Fruit fly (Drosophila melanogaster) Kc167 (cell line): ENCODE measurements around the gene CG10602.

Experiments
- Myc ChIP-seq: fragments of >200 bp; optimal IDR thresholded peaks from 2 replicates; lab custom pipeline; 2017; ENCODE audit warnings: missing external identifiers
- Sin3A ChIP-seq: fragments of >200 bp; optimal IDR thresholded peaks from 2 replicates; lab custom pipeline; 2018; ENCODE audit warnings: missing external identifiers
- h ChIP-seq: fragments of >200 bp; optimal IDR thresholded peaks from 3 replicates; lab custom pipeline; 2018; ENCODE audit warnings: missing external identifiers
- insv ChIP-seq: fragments of >200 bp; optimal IDR thresholded peaks from 3 replicates; lab custom pipeline; 2018; ENCODE audit warnings: missing external identifiers
- psq ChIP-seq: fragments of >200 bp; optimal IDR thresholded peaks from 2 replicates; lab custom pipeline; 2017; ENCODE audit warnings: missing external identifiers
- ttk ChIP-seq: sonication (Bioruptor generic); optimal IDR thresholded peaks from 2 replicates; lab custom pipeline; 2017; ENCODE audit warnings: missing external identifiers

The CG10602 gene

DNA sequence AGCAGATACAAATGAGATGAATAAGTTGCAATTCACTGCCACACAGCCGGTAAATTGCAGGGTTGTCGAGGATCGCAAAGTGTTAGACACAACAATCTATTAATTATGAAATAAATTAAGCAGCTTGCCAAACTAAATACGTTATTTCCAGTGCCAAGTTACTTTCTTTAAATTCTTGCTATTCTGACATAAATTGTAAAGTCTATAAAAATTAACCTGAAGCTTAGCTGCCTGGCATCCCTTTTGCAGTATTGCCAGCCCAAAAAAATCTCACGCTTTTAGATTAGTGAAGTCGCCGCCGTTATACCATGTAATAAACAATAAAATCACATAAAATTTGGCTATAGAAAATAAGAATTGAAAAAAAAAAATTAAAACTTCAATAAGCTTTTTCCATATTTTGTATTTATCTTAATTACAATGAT is 1.4 kb downstream of the CG10602 start:
- TF ChIP-seq ttk (lab: Kevin White, UChicago), result no peak
- TF ChIP-seq Sin3A, result no peak
- TF ChIP-seq Myc, result no peak
- TF ChIP-seq h (lab: Kevin White, UChicago), result no peak
- TF ChIP-seq insv, result no peak
- no peak for TF ChIP-seq psq (lab: Kevin White, UChicago)

- no peak for TF ChIP-seq insv
- TF ChIP-seq Myc, result no peak
- TF ChIP-seq Sin3A, result no peak
- TF ChIP-seq psq (lab: Kevin White, UChicago), result no peak
Measured at dm6 chr2L:18852249-18852648, 6.8 kb downstream of the CG10602 start.

- TF ChIP-seq psq (lab: Kevin White, UChicago) (no peak), Myc (no peak), insv (no peak), Sin3A (no peak), ttk (lab: Kevin White, UChicago) (no peak), h (lab: Kevin White, UChicago) (no peak)
Measured at dm6 chr2L:18846843-18847242, 12.2 kb downstream of the CG10602 start.

dm6 chr2L:18846175-18846574 is 12.9 kb downstream of the CG10602 start:
- TF ChIP-seq psq (lab: Kevin White, UChicago) (no peak), ttk (lab: Kevin White, UChicago) (no peak), Sin3A (no peak), h (lab: Kevin White, UChicago) (no peak), Myc (no peak), insv (no peak)

DNA sequence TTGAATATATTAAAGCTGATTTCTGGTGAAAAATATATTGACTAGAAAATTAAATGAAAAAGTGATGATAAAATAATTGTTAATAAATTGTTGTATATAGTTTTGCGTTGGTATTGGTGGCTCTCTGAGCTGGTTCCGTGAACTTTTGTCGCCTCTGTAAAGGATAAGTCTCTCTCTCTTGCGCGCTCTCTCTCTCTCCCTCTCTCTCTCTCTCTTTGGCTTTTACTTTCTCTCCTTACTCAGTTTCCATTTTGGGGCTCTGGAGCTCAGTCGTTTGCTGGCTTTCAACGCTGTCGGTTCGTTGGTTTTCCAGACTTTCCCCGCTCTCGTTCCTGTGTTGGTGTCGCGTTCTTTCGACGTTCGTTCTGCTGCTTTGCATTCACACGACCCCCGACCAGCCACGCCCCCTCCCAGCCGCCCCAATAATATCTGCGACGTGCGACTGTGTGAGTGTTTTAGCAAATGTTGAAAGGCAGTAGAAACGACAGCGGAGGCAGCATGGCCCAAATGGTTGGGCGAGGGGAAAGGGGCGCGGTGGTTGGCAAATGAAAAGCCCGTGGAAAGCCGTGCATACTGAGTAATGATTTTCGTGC is 14.0 kb downstream of the CG10602 start, which contains the start of gene CG17321:
Gene CG17321, plus strand, starts transcription at position 268 of the 593 bp plus-strand sequence.
- no peak for TF ChIP-seq ttk (lab: Kevin White, UChicago)
- TF ChIP-seq insv, result no peak

dm6 chr2L:18844479-18844878 is 14.6 kb downstream of the CG10602 start, which contains the start of gene CG33120:
Gene CG33120 (minus strand): TSS chr2L:18844579.
- no peak for TF ChIP-seq ttk (lab: Kevin White, UChicago)
- no peak for TF ChIP-seq h (lab: Kevin White, UChicago)

DNA sequence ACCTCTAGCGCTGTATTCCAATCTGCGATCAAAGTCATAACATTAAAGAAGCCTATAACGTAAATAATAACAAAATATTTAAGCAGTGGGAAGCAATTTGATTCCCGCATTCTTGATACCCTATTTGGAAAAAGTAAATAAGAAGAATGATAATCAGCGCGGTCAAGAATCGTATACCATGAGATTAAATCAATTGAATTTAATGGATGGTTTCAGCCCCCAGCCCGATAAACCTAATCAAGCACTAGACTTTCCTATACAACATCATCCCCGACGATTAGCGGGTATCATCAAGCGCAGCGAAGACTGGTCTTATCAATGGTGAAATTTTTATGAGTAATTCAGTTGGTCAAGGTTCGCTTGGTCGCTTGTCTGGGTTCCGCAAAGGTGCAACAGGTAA is 15.5 kb downstream of the CG10602 start:
- TF ChIP-seq ttk (lab: Kevin White, UChicago) (no peak), psq (lab: Kevin White, UChicago) (no peak), insv (no peak), h (lab: Kevin White, UChicago) (no peak), Myc (no peak), Sin3A (no peak)

dm6 chr2L:18841210-18841609 is 17.8 kb downstream of the CG10602 start, which contains the start of gene CG31752:
Gene CG31752 (minus strand): TSS chr2L:18841310.
- TF ChIP-seq Sin3A (no peak), Myc (no peak), insv (no peak), h (lab: Kevin White, UChicago) (no peak), ttk (lab: Kevin White, UChicago) (no peak), psq (lab: Kevin White, UChicago) (no peak)

DNA sequence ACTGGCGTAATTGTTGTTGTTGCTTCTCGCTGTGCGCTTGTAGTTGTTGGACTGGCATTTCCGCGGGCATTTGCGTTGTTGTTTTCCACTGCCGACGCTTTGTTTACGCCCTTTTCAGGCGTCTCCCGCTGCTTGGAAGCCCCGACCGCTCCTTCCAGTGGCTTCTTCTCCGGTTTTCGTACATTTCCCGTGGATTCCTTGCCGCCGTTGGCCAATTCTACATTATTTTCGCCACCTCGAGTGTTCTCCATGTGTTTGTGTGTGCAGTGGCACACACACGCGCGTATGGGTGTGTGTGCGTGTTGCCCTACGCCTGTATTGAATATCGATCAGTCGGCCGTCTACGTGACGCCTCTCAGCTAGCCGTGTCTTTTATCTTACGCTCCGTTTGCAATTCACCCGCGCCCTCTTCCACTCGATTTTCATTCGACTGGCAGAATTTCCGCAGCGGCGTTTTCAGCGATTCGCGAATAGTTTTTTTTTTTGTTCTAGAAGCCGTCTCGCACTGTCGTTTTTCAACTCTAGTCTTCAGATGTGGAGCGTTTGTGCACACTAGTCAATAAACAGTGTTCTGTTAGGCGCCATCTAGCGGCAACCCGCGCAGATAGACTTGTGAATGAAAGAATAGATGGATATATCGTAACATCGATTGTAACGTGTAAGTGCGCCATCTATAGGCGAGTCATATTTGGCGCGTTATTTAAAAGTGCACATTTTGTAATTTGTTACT is 19.7 kb downstream of the CG10602 start, which contains the start of gene CG10600:
Gene CG10600, minus strand, starts transcription at position 537 of the 730 bp plus-strand sequence.
- no peak for TF ChIP-seq ttk (lab: Kevin White, UChicago)
- TF ChIP-seq Myc, result no peak
- no peak for TF ChIP-seq insv
- TF ChIP-seq psq (lab: Kevin White, UChicago), result no peak
- no peak for TF ChIP-seq Sin3A
- no peak for TF ChIP-seq h (lab: Kevin White, UChicago)

- TF ChIP-seq Myc, result no peak
- no peak for TF ChIP-seq insv
- no peak for TF ChIP-seq Sin3A
- TF ChIP-seq h (lab: Kevin White, UChicago), result no peak
- TF ChIP-seq psq (lab: Kevin White, UChicago), result no peak
- TF ChIP-seq ttk (lab: Kevin White, UChicago), result no peak
Measured at dm6 chr2L:18834525-18834924, 24.5 kb downstream of the CG10602 start.

DNA sequence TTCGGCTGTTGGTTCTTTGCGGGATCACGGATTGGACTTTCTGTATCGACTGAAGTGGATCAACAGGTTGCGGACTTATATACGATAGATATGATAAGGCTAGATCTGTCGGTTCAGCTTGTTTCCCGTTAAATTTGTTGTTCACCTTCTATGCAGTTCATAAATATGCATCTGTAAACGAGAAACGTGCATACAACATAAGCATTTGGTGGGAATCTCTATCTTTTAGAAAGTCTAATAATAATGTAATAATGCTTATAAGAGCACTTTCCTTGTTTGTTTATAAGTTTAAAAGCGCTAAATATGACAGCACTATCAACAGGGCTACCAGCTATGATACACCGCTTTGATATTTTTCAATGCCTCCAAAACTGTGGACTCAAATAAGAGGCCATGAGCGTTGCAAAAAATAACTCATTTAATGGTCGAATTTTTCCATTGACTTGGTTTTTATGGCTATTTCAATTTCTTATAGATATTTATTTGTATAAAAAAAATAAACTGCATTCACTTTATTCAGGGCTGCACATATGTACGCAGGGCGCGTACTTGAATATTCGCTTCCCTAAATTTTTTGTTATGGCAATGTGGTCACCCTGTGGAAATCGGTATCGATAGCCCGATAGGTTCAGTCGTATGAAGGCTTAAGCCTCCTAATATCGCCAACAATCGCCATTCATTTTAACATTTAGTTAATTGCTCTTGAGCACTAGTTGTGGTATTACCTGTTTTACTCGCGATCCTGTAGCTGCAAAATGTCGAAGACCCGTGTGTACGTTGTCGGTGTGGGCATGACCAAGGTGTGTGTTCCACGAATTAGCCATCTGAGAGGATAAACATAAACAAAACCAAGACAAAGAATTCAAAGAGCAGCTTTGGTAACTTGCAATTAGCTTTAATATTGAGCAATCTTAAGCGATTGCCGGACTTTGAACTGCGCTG is 28.2 kb downstream of the CG10602 start, which contains the start of the genes CG17597 and ScpX:
Gene CG17597, minus strand, starts transcription at position 567 of the 942 bp plus-strand sequence.
Gene ScpX, plus strand, starts transcription at position 643 of the 942 bp plus-strand sequence.
- no peak for TF ChIP-seq Sin3A
- no peak for TF ChIP-seq h (lab: Kevin White, UChicago)
- no peak for TF ChIP-seq insv
- no peak for TF ChIP-seq ttk (lab: Kevin White, UChicago)
- TF ChIP-seq psq (lab: Kevin White, UChicago), result no peak
- TF ChIP-seq Myc, result no peak

- TF ChIP-seq insv, result no peak
- no peak for TF ChIP-seq psq (lab: Kevin White, UChicago)
- no peak for TF ChIP-seq ttk (lab: Kevin White, UChicago)
- no peak for TF ChIP-seq Myc
- TF ChIP-seq Sin3A, result no peak
- no peak for TF ChIP-seq h (lab: Kevin White, UChicago)
Measured at dm6 chr2L:18826496-18827008, 32.5 kb downstream of the CG10602 start, which contains the start of gene Ugt36E1. Gene Ugt36E1 (plus strand): TSS chr2L:18826770.
